Fruit fly (Drosophila melanogaster) whole organism, embryonic: Measurements from ENCODE around the gene dock.

Experiments
- CG12769 ChIP-seq: fragments of 200-800 bp; sonication (Bioruptor generic); optimal IDR thresholded peaks from 2 replicates; lab custom pipeline; 2019; ENCODE audit warnings: missing biosample characterization, mild to moderate bottlenecking, missing genetic modification characterization, moderate library complexity
- CG15011 ChIP-seq: fragments of 200-800 bp; sonication (Bioruptor generic); optimal IDR thresholded peaks from 3 replicates; lab custom pipeline; 2018; ENCODE audit warnings: missing biosample characterization, mild to moderate bottlenecking, missing genetic modification characterization
- CG17328 ChIP-seq: fragments of 200-800 bp; sonication (Bioruptor generic); IDR thresholded peaks from 2 replicates; pipeline ENCODE4 v1.3.6; 2022; ENCODE audit warnings: missing biosample characterization, missing genetic modification characterization
- CG17912 ChIP-seq: fragments of 200-800 bp; sonication (Bioruptor generic); optimal IDR thresholded peaks from 2 replicates; lab custom pipeline; 2018; ENCODE audit warnings: missing biosample characterization, mild to moderate bottlenecking, missing genetic modification characterization
- CG1792 ChIP-seq: fragments of 200-800 bp; sonication (Bioruptor generic); optimal IDR thresholded peaks from 2 replicates; lab custom pipeline; 2016; ENCODE audit warnings: missing biosample characterization, missing genetic modification characterization
- CG18764 ChIP-seq: fragments of 200-800 bp; sonication (Bioruptor generic); optimal IDR thresholded peaks from 3 replicates; lab custom pipeline; 2016; ENCODE audit warnings: missing biosample characterization, missing genetic modification characterization
- CG2199 ChIP-seq: fragments of 200-800 bp; sonication (Bioruptor generic); IDR thresholded peaks from 3 replicates; pipeline ENCODE4 v1.3.6; 2022; ENCODE audit warnings: missing biosample characterization, missing genetic modification characterization
- CG2712 ChIP-seq: fragments of 200-800 bp; optimal IDR thresholded peaks from 3 replicates; lab custom pipeline; 2019; ENCODE audit warnings: missing biosample characterization, mild to moderate bottlenecking, missing genetic modification characterization, moderate library complexity
- CG31224 ChIP-seq: fragments of 200-800 bp; sonication (Bioruptor generic); IDR thresholded peaks from 2 replicates; pipeline ENCODE4 v1.3.6; 2022; ENCODE audit warnings: missing biosample characterization, missing genetic modification characterization
- CG4360 ChIP-seq: fragments of 200-800 bp; sonication (Bioruptor generic); IDR thresholded peaks from 2 replicates; pipeline ENCODE4 v1.3.6; 2022; ENCODE audit warnings: missing biosample characterization, missing genetic modification characterization
- CG5953 ChIP-seq: fragments of 200-800 bp; sonication (Bioruptor generic); IDR thresholded peaks from 2 replicates; pipeline ENCODE4 v1.3.6; 2022; ENCODE audit warnings: missing biosample characterization, missing genetic modification characterization
- CG7556 ChIP-seq: fragments of 200-800 bp; sonication (Bioruptor generic); optimal IDR thresholded peaks from 2 replicates; lab custom pipeline; 2017; ENCODE audit warnings: missing biosample characterization, mild to moderate bottlenecking, missing genetic modification characterization
- CG7928 ChIP-seq: fragments of 200-800 bp; sonication (Bioruptor generic); optimal IDR thresholded peaks from 2 replicates; lab custom pipeline; 2017; ENCODE audit warnings: missing biosample characterization, mild to moderate bottlenecking, missing genetic modification characterization
- CG7987 ChIP-seq: fragments of 200-800 bp; sonication (Bioruptor generic); optimal IDR thresholded peaks from 2 replicates; lab custom pipeline; 2018; ENCODE audit warnings: missing biosample characterization, mild to moderate bottlenecking, missing genetic modification characterization, moderate library complexity
- CHES-1-like ChIP-seq: fragments of 200-800 bp; sonication (Bioruptor generic); optimal IDR thresholded peaks from 2 replicates; lab custom pipeline; 2016; ENCODE audit warnings: missing biosample characterization, missing genetic modification characterization
- CrebB ChIP-seq: fragments of 200-800 bp; sonication (Bioruptor generic); optimal IDR thresholded peaks from 3 replicates; lab custom pipeline; 2018; ENCODE audit warnings: missing biosample characterization, mild to moderate bottlenecking, missing genetic modification characterization
- D19A ChIP-seq: fragments of 200-800 bp; optimal IDR thresholded peaks from 3 replicates; lab custom pipeline; 2019; ENCODE audit warnings: missing biosample characterization, mild to moderate bottlenecking, missing genetic modification characterization, moderate library complexity
- Dip2 ChIP-seq: fragments of 200-800 bp; sonication (Bioruptor generic); IDR thresholded peaks from 2 replicates; pipeline ENCODE4 v1.3.6; 2022; ENCODE audit warnings: missing biosample characterization, missing genetic modification characterization
- Fer2 ChIP-seq: fragments of 200-800 bp; sonication (Bioruptor generic); optimal IDR thresholded peaks from 2 replicates; lab custom pipeline; 2018; ENCODE audit warnings: missing biosample characterization, mild to moderate bottlenecking, missing genetic modification characterization, moderate library complexity
- H15 ChIP-seq: fragments of 200-800 bp; sonication (Bioruptor generic); IDR thresholded peaks from 3 replicates; pipeline ENCODE4 v1.3.6; 2022; ENCODE audit warnings: missing biosample characterization, missing genetic modification characterization
- Hand ChIP-seq: fragments of 200-800 bp; sonication (Bioruptor generic); optimal IDR thresholded peaks from 2 replicates; lab custom pipeline; 2017; ENCODE audit warnings: mild to moderate bottlenecking, missing biosample characterization, missing genetic modification reagents, missing genetic modification characterization
- Lhr ChIP-seq: fragments of 200-800 bp; sonication (Bioruptor generic); optimal IDR thresholded peaks from 3 replicates; lab custom pipeline; 2017; ENCODE audit warnings: mild to moderate bottlenecking, missing biosample characterization, missing genetic modification reagents, missing genetic modification characterization
- Max ChIP-seq: fragments of 200-800 bp; sonication (Bioruptor generic); optimal IDR thresholded peaks from 2 replicates; lab custom pipeline; 2016; ENCODE audit warnings: missing biosample characterization, mild to moderate bottlenecking, missing genetic modification characterization
- Nf-YC ChIP-seq: fragments of 200-800 bp; optimal IDR thresholded peaks from 3 replicates; lab custom pipeline; 2019; ENCODE audit warnings: missing biosample characterization, mild to moderate bottlenecking, missing genetic modification characterization, moderate library complexity
- Stat92E ChIP-seq, 3 experiments: fragments of >200 bp in 2 of 3; fragments of 200-800 bp in 1 of 3; sonication (Bioruptor generic) in 1 of 3; optimal IDR thresholded peaks; 2 replicates each; lab custom pipeline; 2017 to 2019; ENCODE audit warnings: missing biosample characterization in 3 of 3, missing genetic modification characterization in 3 of 3, mild to moderate bottlenecking in 1 of 3, moderate library complexity in 1 of 3
- Vsx1 ChIP-seq: fragments of 200-800 bp; sonication (Bioruptor generic); optimal IDR thresholded peaks from 2 replicates; lab custom pipeline; 2017; ENCODE audit warnings: missing biosample characterization, mild to moderate bottlenecking, missing genetic modification characterization, missing genetic modification reagents
- ato ChIP-seq: fragments of 200-800 bp; sonication (Bioruptor generic); IDR thresholded peaks from 2 replicates; pipeline ENCODE4 v1.3.6; 2022; ENCODE audit warnings: missing biosample characterization, missing genetic modification characterization; ENCODE audit not compliant: partially characterized antibody
- bcd ChIP-seq: fragments of 200-800 bp; sonication (Bioruptor generic); optimal IDR thresholded peaks from 2 replicates; lab custom pipeline; 2017; ENCODE audit warnings: missing biosample characterization, mild to moderate bottlenecking, missing genetic modification characterization
- cad ChIP-seq: fragments of >200 bp; optimal IDR thresholded peaks from 2 replicates; lab custom pipeline; 2017; ENCODE audit warnings: missing biosample characterization, missing genetic modification characterization
- cg ChIP-seq: fragments of 200-800 bp; sonication (Bioruptor generic); optimal IDR thresholded peaks from 3 replicates; lab custom pipeline; 2019; ENCODE audit warnings: missing biosample characterization, mild to moderate bottlenecking, missing genetic modification characterization, moderate library complexity
- chif ChIP-seq, 2 experiments: fragments of 200-800 bp; sonication (Bioruptor generic); optimal IDR thresholded peaks; 3 replicates each; lab custom pipeline; 2016; ENCODE audit warnings: missing biosample characterization in 2 of 2, missing genetic modification characterization in 2 of 2
- croc ChIP-seq: fragments of 200-800 bp; sonication (Bioruptor generic); conservative IDR thresholded peaks from 3 replicates; pipeline ENCODE4 v1.3.6; 2022; ENCODE audit warnings: missing biosample characterization, missing genetic modification characterization
- disco-r ChIP-seq: fragments of 200-800 bp; sonication (Bioruptor generic); optimal IDR thresholded peaks from 2 replicates; lab custom pipeline; 2016; ENCODE audit warnings: missing biosample characterization, missing genetic modification characterization
- fd96Cb ChIP-seq: fragments of 200-800 bp; sonication (Bioruptor generic); optimal IDR thresholded peaks from 2 replicates; lab custom pipeline; 2018; ENCODE audit warnings: missing biosample characterization, mild to moderate bottlenecking, missing genetic modification characterization, moderate library complexity
- fu2 ChIP-seq: fragments of 200-800 bp; sonication (Bioruptor generic); optimal IDR thresholded peaks from 2 replicates; lab custom pipeline; 2016; ENCODE audit warnings: missing biosample characterization, missing genetic modification characterization
- gcm2 ChIP-seq: fragments of 200-800 bp; sonication (Bioruptor generic); optimal IDR thresholded peaks from 2 replicates; lab custom pipeline; 2016; ENCODE audit warnings: missing biosample characterization, missing genetic modification characterization
- grau ChIP-seq: fragments of 200-800 bp; optimal IDR thresholded peaks from 3 replicates; lab custom pipeline; 2019; ENCODE audit warnings: missing biosample characterization, mild to moderate bottlenecking, missing genetic modification characterization, moderate library complexity
- lola ChIP-seq, 3 experiments: fragments of >200 bp in 2 of 3; fragments of 200-800 bp in 1 of 3; sonication (Bioruptor generic) in 1 of 3; optimal IDR thresholded peaks; 2 replicates each; lab custom pipeline; 2017 to 2019; ENCODE audit warnings: missing biosample characterization in 3 of 3, missing genetic modification characterization in 3 of 3, mild to moderate bottlenecking in 1 of 3, moderate library complexity in 1 of 3
- mirr ChIP-seq: fragments of 200-800 bp; sonication (Bioruptor generic); optimal IDR thresholded peaks from 3 replicates; lab custom pipeline; 2018; ENCODE audit warnings: missing biosample characterization, mild to moderate bottlenecking, missing genetic modification characterization
- mld ChIP-seq: fragments of 200-800 bp; sonication (Bioruptor generic); IDR thresholded peaks from 3 replicates; pipeline ENCODE4 v1.3.6; 2022; ENCODE audit warnings: missing biosample characterization, missing genetic modification characterization; ENCODE audit not compliant: partially characterized antibody
- org-1 ChIP-seq: fragments of 200-800 bp; sonication (Bioruptor generic); optimal IDR thresholded peaks from 2 replicates; lab custom pipeline; 2017; ENCODE audit warnings: missing biosample characterization, missing genetic modification characterization
- ranshi ChIP-seq: fragments of 200-800 bp; sonication (Bioruptor generic); IDR thresholded peaks from 2 replicates; pipeline ENCODE4 v1.3.6; 2022; ENCODE audit warnings: missing biosample characterization, missing genetic modification characterization
- sna ChIP-seq: fragments of 200-800 bp; sonication (Bioruptor generic); IDR thresholded peaks from 2 replicates; pipeline ENCODE4 v1.3.6; 2022; ENCODE audit warnings: missing biosample characterization, missing genetic modification characterization; ENCODE audit not compliant: partially characterized antibody
- sqz ChIP-seq: fragments of 200-800 bp; sonication (Bioruptor generic); optimal IDR thresholded peaks from 3 replicates; lab custom pipeline; 2018; ENCODE audit warnings: missing biosample characterization, mild to moderate bottlenecking, missing genetic modification characterization
- tll ChIP-seq, 2 experiments: fragments of 200-800 bp in 1 of 2; fragments of >200 bp in 1 of 2; sonication (Bioruptor generic) in 1 of 2; optimal IDR thresholded peaks; 2 replicates each; lab custom pipeline; 2017 to 2019; ENCODE audit warnings: missing biosample characterization in 2 of 2, missing genetic modification characterization in 2 of 2, mild to moderate bottlenecking in 1 of 2, moderate library complexity in 1 of 2
- vvl ChIP-seq: fragments of 200-800 bp; sonication (Bioruptor generic); IDR thresholded peaks from 2 replicates; pipeline ENCODE4 v1.3.6; 2022; ENCODE audit warnings: missing biosample characterization, missing genetic modification characterization
- yki ChIP-seq: fragments of >200 bp; optimal IDR thresholded peaks from 3 replicates; lab custom pipeline; 2018

Gene dock

dm6 chr2L:865851-866250 is 40.1 kb downstream of the dock start (continued):
- TF ChIP-seq CG2199 (GFP tag; lab: Robert Waterston, UW), result peak; percentile 96
- peak; percentile 97 for TF ChIP-seq CG2712 (tag; lab: Kevin White, UChicago)
- TF ChIP-seq CG5953 (GFP tag; lab: Robert Waterston, UW), result peak; percentile 95
- TF ChIP-seq CG31224 (GFP tag; lab: Robert Waterston, UW), result peak; percentile 90
- TF ChIP-seq croc, result peak; percentile 88
- no peak for TF ChIP-seq ato (GFP tag; lab: Robert Waterston, UW)
- peak in 1 of 3 experiments; percentile 37 for TF ChIP-seq Stat92E (GFP tag; optimal IDR thresholded peaks at IDR 0.05; lab: Kevin White, UChicago)
- peak; percentile 98 for TF ChIP-seq vvl (GFP tag; lab: Robert Waterston, UW)
- TF ChIP-seq ranshi, result peak; percentile 97
- TF ChIP-seq fu2 (GFP tag; lab: Kevin White, UChicago), result peak; percentile 93
- TF ChIP-seq CG1792 (GFP tag; lab: Kevin White, UChicago), result peak; percentile 92
- TF ChIP-seq CG4360, result peak; percentile 78
- peak; percentile 85 for TF ChIP-seq Lhr (GFP tag; lab: Kevin White, UChicago)
- peak; percentile 89 for TF ChIP-seq Hand
- peak; percentile 94 for TF ChIP-seq org-1 (GFP tag; lab: Kevin White, UChicago)
- peak; percentile 94 for TF ChIP-seq grau
- peak; percentile 91 for TF ChIP-seq sqz
- peak; percentile 87 for TF ChIP-seq CG18764 (GFP tag; lab: Kevin White, UChicago)
- TF ChIP-seq CG12769 (tag; lab: Kevin White, UChicago), result peak; percentile 98
- TF ChIP-seq Fer2 (tag; lab: Kevin White, UChicago), result peak; percentile 88
- TF ChIP-seq tll (GFP tag; optimal IDR thresholded peaks at IDR 0.05; lab: Kevin White, UChicago), result peak in 1 of 2 experiments; percentile 71
- TF ChIP-seq CG17328 (GFP tag; lab: Robert Waterston, UW), result peak; percentile 97
- TF ChIP-seq CrebB (tag; lab: Kevin White, UChicago), result peak; percentile 94
- TF ChIP-seq gcm2 (GFP tag; lab: Kevin White, UChicago), result peak; percentile 95
- no peak for TF ChIP-seq yki
- peak; percentile 77 for TF ChIP-seq mirr
- peak; percentile 88 for TF ChIP-seq Vsx1 (GFP tag; lab: Kevin White, UChicago)
- TF ChIP-seq H15 (GFP tag; lab: Robert Waterston, UW), result peak; percentile 96
- TF ChIP-seq chif (GFP tag; optimal IDR thresholded peaks at IDR 0.05; lab: Kevin White, UChicago), result peak; percentile 97
- peak; percentile 79 for TF ChIP-seq Nf-YC (tag; lab: Kevin White, UChicago)
- TF ChIP-seq fd96Cb (tag; lab: Kevin White, UChicago), result peak; percentile 95
- TF ChIP-seq bcd (GFP tag; lab: Kevin White, UChicago), result peak; percentile 96
- TF ChIP-seq CG7556, result peak; percentile 96
- TF ChIP-seq CG17912 (GFP tag; lab: Kevin White, UChicago), result peak; percentile 92
- TF ChIP-seq CG7928, result peak; percentile 77
- TF ChIP-seq CG15011 (GFP tag; lab: Kevin White, UChicago), result peak; percentile 92
- TF ChIP-seq mld (GFP tag; lab: Robert Waterston, UW), result no peak
- TF ChIP-seq disco-r (GFP tag; lab: Kevin White, UChicago), result peak; percentile 89
- TF ChIP-seq lola (GFP tag; optimal IDR thresholded peaks at IDR 0.05; lab: Kevin White, UChicago), result peak in 1 of 3 experiments; percentile 93
- peak; percentile 92 for TF ChIP-seq CHES-1-like (GFP tag; lab: Kevin White, UChicago)
- TF ChIP-seq Dip2 (GFP tag; lab: Robert Waterston, UW), result peak; percentile 63
- TF ChIP-seq Max (GFP tag; lab: Kevin White, UChicago), result peak; percentile 96
- no peak for TF ChIP-seq cad (GFP tag; lab: Kevin White, UChicago)
- TF ChIP-seq cg (GFP tag; lab: Kevin White, UChicago), result peak; percentile 16
- no peak for TF ChIP-seq sna
- TF ChIP-seq D19A, result peak; percentile 92
- TF ChIP-seq CG7987 (GFP tag; lab: Kevin White, UChicago), result peak; percentile 92
